Fruit fly (Drosophila melanogaster) whole organism, prepupa: ENCODE measurements around the gene arg.

Experiments
- Blimp-1 ChIP-seq: fragments of 200-800 bp; sonication (Bioruptor generic); optimal IDR thresholded peaks from 3 replicates; lab custom pipeline; 2017; ENCODE audit warnings: missing biosample characterization, missing genetic modification characterization, mild to moderate bottlenecking, moderate library complexity, missing genetic modification reagents
- CG10631 ChIP-seq: fragments of 200-800 bp; sonication (Bioruptor generic); optimal IDR thresholded peaks from 2 replicates; lab custom pipeline; 2016; ENCODE audit warnings: missing biosample characterization, missing genetic modification characterization
- CG11294 ChIP-seq: fragments of 200-800 bp; sonication (Bioruptor generic); IDR thresholded peaks from 2 replicates; pipeline ENCODE4 v1.3.6; 2022; ENCODE audit warnings: missing biosample characterization, missing genetic modification characterization
- CG11762 ChIP-seq: fragments of 200-800 bp; sonication (Bioruptor generic); optimal IDR thresholded peaks from 3 replicates; lab custom pipeline; 2016; ENCODE audit warnings: missing biosample characterization, missing genetic modification characterization; ENCODE audit not compliant: insufficient read depth
- CG11902 ChIP-seq: fragments of 200-800 bp; sonication (Bioruptor generic); optimal IDR thresholded peaks from 3 replicates; lab custom pipeline; 2016; ENCODE audit warnings: missing biosample characterization, missing genetic modification characterization
- CG15336 ChIP-seq: fragments of 200-800 bp; sonication (Bioruptor generic); IDR thresholded peaks from 2 replicates; pipeline ENCODE4 v1.3.6; 2022; ENCODE audit warnings: missing biosample characterization, missing genetic modification characterization
- CG1621 ChIP-seq: fragments of 200-800 bp; sonication (Bioruptor generic); optimal IDR thresholded peaks from 3 replicates; lab custom pipeline; 2018; ENCODE audit warnings: missing biosample characterization, mild to moderate bottlenecking, missing genetic modification characterization
- CG16779 ChIP-seq: fragments of 200-800 bp; sonication (Bioruptor generic); optimal IDR thresholded peaks from 3 replicates; lab custom pipeline; 2017; ENCODE audit warnings: missing biosample characterization, mild to moderate bottlenecking, missing genetic modification characterization
- CG3032 ChIP-seq: fragments of 200-800 bp; optimal IDR thresholded peaks from 2 replicates; lab custom pipeline; 2019; ENCODE audit warnings: missing biosample characterization, mild to moderate bottlenecking, missing genetic modification characterization, moderate library complexity
- CG31627 ChIP-seq: fragments of 200-800 bp; sonication (Bioruptor generic); optimal IDR thresholded peaks from 3 replicates; lab custom pipeline; 2016; ENCODE audit warnings: missing biosample characterization, missing genetic modification characterization
- CG32006 ChIP-seq: fragments of 200-800 bp; sonication (Bioruptor generic); optimal IDR thresholded peaks from 3 replicates; lab custom pipeline; 2017; ENCODE audit warnings: missing biosample characterization, mild to moderate bottlenecking, missing genetic modification characterization
- CG3919 ChIP-seq: fragments of 200-800 bp; sonication (Bioruptor generic); optimal IDR thresholded peaks from 3 replicates; lab custom pipeline; 2016; ENCODE audit warnings: missing biosample characterization, missing genetic modification characterization
- CG6163 ChIP-seq: fragments of 200-800 bp; sonication (Bioruptor generic); IDR thresholded peaks from 3 replicates; pipeline ENCODE4 v1.3.6; 2022; ENCODE audit warnings: missing biosample characterization, missing genetic modification characterization
- CG6276 ChIP-seq: fragments of 200-800 bp; sonication (Bioruptor generic); optimal IDR thresholded peaks from 2 replicates; lab custom pipeline; 2017; ENCODE audit warnings: missing biosample characterization, mild to moderate bottlenecking, missing genetic modification characterization
- CG6792 ChIP-seq: fragments of 200-800 bp; sonication (Bioruptor generic); optimal IDR thresholded peaks from 3 replicates; lab custom pipeline; 2016; ENCODE audit warnings: missing biosample characterization, missing genetic modification characterization
- CG6808 ChIP-seq: fragments of 200-800 bp; sonication (Bioruptor generic); optimal IDR thresholded peaks from 3 replicates; lab custom pipeline; 2017; ENCODE audit warnings: missing biosample characterization, missing genetic modification characterization, mild to moderate bottlenecking, moderate library complexity, missing genetic modification reagents
- CG8119 ChIP-seq: fragments of 200-800 bp; sonication (Bioruptor generic); IDR thresholded peaks from 3 replicates; pipeline ENCODE4 v1.3.6; 2022; ENCODE audit warnings: missing biosample characterization, missing genetic modification characterization
- CG8632 ChIP-seq: fragments of 200-800 bp; sonication (Bioruptor generic); optimal IDR thresholded peaks from 3 replicates; lab custom pipeline; 2016; ENCODE audit warnings: missing biosample characterization, missing genetic modification characterization
- CG9139 ChIP-seq: fragments of 200-800 bp; sonication (Bioruptor generic); optimal IDR thresholded peaks from 3 replicates; lab custom pipeline; 2017; ENCODE audit warnings: missing biosample characterization, mild to moderate bottlenecking, missing genetic modification characterization
- Eip75B ChIP-seq: fragments of 200-800 bp; sonication (Bioruptor generic); optimal IDR thresholded peaks from 3 replicates; lab custom pipeline; 2016; ENCODE audit warnings: missing biosample characterization, missing genetic modification characterization
- Eip78C ChIP-seq: fragments of 200-800 bp; sonication (Bioruptor generic); peaks from one replicate; lab custom pipeline; 2016; ENCODE audit warnings: missing biosample characterization, missing genetic modification characterization
- Eip93F ChIP-seq: fragments of 200-800 bp; sonication (Bioruptor generic); optimal IDR thresholded peaks from 2 replicates; lab custom pipeline; 2016; ENCODE audit warnings: missing biosample characterization, mild to moderate bottlenecking, missing genetic modification characterization
- Ets21C ChIP-seq: fragments of 200-800 bp; sonication (Bioruptor generic); optimal IDR thresholded peaks from 3 replicates; lab custom pipeline; 2016; ENCODE audit warnings: missing biosample characterization, missing genetic modification characterization
- Ets96B ChIP-seq: fragments of 200-800 bp; optimal IDR thresholded peaks from 2 replicates; lab custom pipeline; 2019; ENCODE audit warnings: missing biosample characterization, mild to moderate bottlenecking, missing genetic modification characterization, moderate library complexity
- Gug ChIP-seq: fragments of 200-800 bp; sonication (Bioruptor generic); IDR thresholded peaks from 2 replicates; pipeline ENCODE4 v1.3.6; 2022; ENCODE audit warnings: missing biosample characterization, missing genetic modification characterization
- Hr38 ChIP-seq: sonication (Bioruptor generic); optimal IDR thresholded peaks from 2 replicates; lab custom pipeline; 2016; ENCODE audit warnings: missing biosample characterization, missing genetic modification characterization
- Hr4 ChIP-seq: fragments of 200-800 bp; sonication (Bioruptor generic); optimal IDR thresholded peaks from 3 replicates; lab custom pipeline; 2016; ENCODE audit warnings: missing biosample characterization, missing genetic modification characterization
- Lpt ChIP-seq: fragments of 200-800 bp; sonication (Bioruptor generic); optimal IDR thresholded peaks from 3 replicates; lab custom pipeline; 2016; ENCODE audit warnings: missing biosample characterization, missing genetic modification characterization
- Met ChIP-seq: fragments of 200-800 bp; sonication (Bioruptor generic); optimal IDR thresholded peaks from 3 replicates; lab custom pipeline; 2016; ENCODE audit warnings: missing biosample characterization, missing genetic modification characterization
- Sox14 ChIP-seq: fragments of 200-800 bp; sonication (Bioruptor generic); optimal IDR thresholded peaks from 3 replicates; lab custom pipeline; 2016; ENCODE audit warnings: missing biosample characterization, missing genetic modification characterization
- Sox15 ChIP-seq: fragments of 200-800 bp; sonication (Bioruptor generic); optimal IDR thresholded peaks from 3 replicates; lab custom pipeline; 2016; ENCODE audit warnings: missing biosample characterization, missing genetic modification characterization
- achi ChIP-seq: fragments of 200-800 bp; sonication (Bioruptor generic); optimal IDR thresholded peaks from 3 replicates; lab custom pipeline; 2016; ENCODE audit warnings: missing biosample characterization, missing genetic modification characterization
- acj6 ChIP-seq: fragments of 200-800 bp; sonication (Bioruptor generic); optimal IDR thresholded peaks from 3 replicates; lab custom pipeline; 2016; ENCODE audit warnings: missing biosample characterization, missing genetic modification characterization
- eg ChIP-seq: fragments of 200-800 bp; sonication (Bioruptor generic); IDR thresholded peaks from 3 replicates; pipeline ENCODE4 v1.3.6; 2022; ENCODE audit warnings: missing biosample characterization, missing genetic modification characterization
- esn ChIP-seq: fragments of 200-800 bp; sonication (Bioruptor generic); optimal IDR thresholded peaks from 2 replicates; lab custom pipeline; 2016; ENCODE audit warnings: missing biosample characterization, mild to moderate bottlenecking, missing genetic modification characterization, moderate library complexity
- fd59A ChIP-seq: fragments of 200-800 bp; sonication (Bioruptor generic); optimal IDR thresholded peaks from 2 replicates; lab custom pipeline; 2017; ENCODE audit warnings: missing biosample characterization, mild to moderate bottlenecking, missing genetic modification characterization, missing genetic modification reagents
- fd85E ChIP-seq: fragments of 200-800 bp; sonication (Bioruptor generic); optimal IDR thresholded peaks from 3 replicates; lab custom pipeline; 2016; ENCODE audit warnings: missing biosample characterization, missing genetic modification characterization
- fkh ChIP-seq: fragments of 200-800 bp; sonication (Bioruptor generic); optimal IDR thresholded peaks from 3 replicates; lab custom pipeline; 2017; ENCODE audit warnings: missing biosample characterization, mild to moderate bottlenecking, missing genetic modification characterization, moderate library complexity
- net ChIP-seq: fragments of 200-800 bp; sonication (Bioruptor generic); optimal IDR thresholded peaks from 3 replicates; lab custom pipeline; 2016; ENCODE audit warnings: missing biosample characterization, missing genetic modification characterization
- pdm3 ChIP-seq: fragments of 200-800 bp; sonication (Bioruptor generic); optimal IDR thresholded peaks from 3 replicates; lab custom pipeline; 2016; ENCODE audit warnings: missing biosample characterization, missing genetic modification characterization
- salr ChIP-seq, 2 experiments: fragments of 200-800 bp; sonication (Bioruptor generic); optimal IDR thresholded peaks; 3 replicates each; lab custom pipeline; 2016 to 2018; ENCODE audit warnings: missing biosample characterization in 2 of 2, missing genetic modification characterization in 2 of 2, mild to moderate bottlenecking in 1 of 2
- spab ChIP-seq: fragments of 200-800 bp; sonication (Bioruptor generic); optimal IDR thresholded peaks from 2 replicates; lab custom pipeline; 2017; ENCODE audit warnings: missing biosample characterization, mild to moderate bottlenecking, missing genetic modification characterization, missing genetic modification reagents
- ss ChIP-seq, 2 experiments: fragments of 200-800 bp; sonication (Bioruptor generic); optimal IDR thresholded peaks; 2 replicates in 1 of 2; 3 replicates in 1 of 2; lab custom pipeline; 2017 to 2018; ENCODE audit warnings: mild to moderate bottlenecking in 2 of 2, missing biosample characterization in 2 of 2, missing genetic modification characterization in 2 of 2, moderate library complexity in 1 of 2
- svp ChIP-seq: fragments of 200-800 bp; sonication (Bioruptor generic); peaks from one replicate; lab custom pipeline; 2016; ENCODE audit warnings: missing biosample characterization, missing genetic modification characterization
- topi ChIP-seq: fragments of 200-800 bp; sonication (Bioruptor generic); optimal IDR thresholded peaks from 3 replicates; lab custom pipeline; 2016; ENCODE audit warnings: missing biosample characterization, missing genetic modification characterization
- vri ChIP-seq: fragments of 200-800 bp; sonication (Bioruptor generic); optimal IDR thresholded peaks from 3 replicates; lab custom pipeline; 2016; ENCODE audit warnings: missing biosample characterization, mild to moderate bottlenecking, missing genetic modification characterization

The arg gene

DNA sequence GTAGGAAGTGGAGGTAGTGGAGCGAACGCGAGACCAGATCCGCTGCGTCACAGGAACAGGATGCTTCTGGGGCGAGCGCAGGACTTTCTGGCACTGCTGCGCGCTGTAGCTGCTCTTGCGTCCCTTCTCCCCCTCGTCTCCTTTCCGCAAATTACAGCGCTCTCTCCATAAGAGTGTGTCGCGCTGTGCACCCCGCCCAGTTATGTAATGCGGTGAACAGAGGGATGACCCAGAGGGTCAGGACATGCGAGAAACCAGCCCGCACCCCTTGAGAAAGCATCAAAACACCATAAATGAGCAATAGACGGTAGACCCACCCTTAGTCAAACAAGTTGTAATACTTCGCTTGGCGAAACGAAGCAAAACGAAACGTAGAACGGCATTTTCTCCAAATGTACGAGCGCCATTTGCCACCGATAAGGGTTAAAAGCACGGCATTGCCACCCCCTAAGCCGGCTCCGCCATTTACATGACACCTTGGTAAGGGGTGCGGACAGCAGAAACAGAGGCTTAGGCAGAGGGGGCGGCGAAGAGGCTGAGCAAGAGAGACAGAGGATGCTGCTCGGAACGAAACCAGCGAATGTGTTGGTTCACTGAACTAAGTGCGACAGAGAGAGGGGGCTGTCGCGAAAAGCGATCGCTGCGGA is 11.1 kb downstream of the arg start:
- TF ChIP-seq Eip78C (GFP tag; lab: Kevin White, UChicago) (peak; percentile 50), CG11762 (GFP tag; lab: Kevin White, UChicago) (no peak), eg (GFP tag; lab: Robert Waterston, UW) (no peak), ss (GFP tag; optimal IDR thresholded peaks at IDR 0.05; lab: Kevin White, UChicago) (peak in 1 of 2 experiments; percentile 7), vri (peak; percentile 12), CG6163 (no peak), CG6276 (no peak)

- TF ChIP-seq topi = no peak
- peak; percentile 23 for TF ChIP-seq Eip78C (GFP tag; lab: Kevin White, UChicago)
These were observed 12.4 kb downstream of the arg start for dm6 chrX:521683-522082.

DNA sequence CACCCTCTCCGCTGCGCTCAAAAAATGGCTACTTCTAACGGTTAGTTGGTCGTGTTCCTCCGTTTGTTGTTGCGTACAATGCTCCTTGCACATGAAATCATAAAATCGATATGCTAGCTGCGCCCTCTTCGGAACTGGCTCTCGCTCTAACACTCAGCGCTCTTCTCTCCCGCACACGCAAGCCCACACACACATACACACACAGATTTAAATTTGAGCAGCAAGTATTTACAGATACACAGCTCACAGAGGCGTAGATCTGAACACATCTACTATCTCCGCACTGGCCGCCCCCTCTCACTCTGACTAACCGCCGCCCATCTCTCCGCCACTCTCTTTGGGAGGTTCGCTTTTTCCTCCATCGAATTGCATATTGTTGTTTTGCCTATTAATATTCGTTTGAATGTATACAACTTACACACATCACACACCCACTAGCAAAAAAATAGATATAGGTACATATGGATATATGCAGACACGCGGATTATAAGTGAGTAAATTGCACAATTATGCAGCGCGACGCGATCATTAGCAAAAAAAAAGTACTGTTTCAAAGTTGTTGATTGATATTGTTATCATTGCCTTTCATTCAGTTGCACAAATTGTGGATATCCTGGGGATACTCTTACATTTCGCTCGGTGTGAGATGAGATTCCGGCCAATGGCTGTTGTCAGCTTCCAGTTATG is 13.3 kb downstream of the arg start:
- peak; percentile 74 for TF ChIP-seq CG6792
- peak; percentile 70 for TF ChIP-seq pdm3 (GFP tag; lab: Kevin White, UChicago)
- peak; percentile 59 for TF ChIP-seq Sox15 (GFP tag; lab: Kevin White, UChicago)
- peak; percentile 16 for TF ChIP-seq Eip93F (GFP tag; lab: Kevin White, UChicago)
- no peak for TF ChIP-seq Gug (GFP tag; lab: Robert Waterston, UW)
- TF ChIP-seq salr (GFP tag; optimal IDR thresholded peaks at IDR 0.05; lab: Kevin White, UChicago) = peak; percentile 38 to 41
- TF ChIP-seq Hr38 (GFP tag; lab: Kevin White, UChicago) = peak; percentile 59
- TF ChIP-seq CG8632 (GFP tag; lab: Kevin White, UChicago) = peak; percentile 60
- TF ChIP-seq Blimp-1 (GFP tag; lab: Kevin White, UChicago) = no peak
- TF ChIP-seq Eip78C (GFP tag; lab: Kevin White, UChicago) = peak; percentile 51
- TF ChIP-seq Eip75B (GFP tag; lab: Kevin White, UChicago) = peak; percentile 59
- peak; percentile 61 for TF ChIP-seq achi (GFP tag; lab: Kevin White, UChicago)
- peak; percentile 56 for TF ChIP-seq CG6808 (GFP tag; lab: Kevin White, UChicago)
- peak; percentile 55; the same call in 1 of the 3 replicates for TF ChIP-seq CG8119 (GFP tag; lab: Robert Waterston, UW)
- peak; percentile 81 for TF ChIP-seq esn (GFP tag; lab: Kevin White, UChicago)
- no peak for TF ChIP-seq fd85E (GFP tag; lab: Kevin White, UChicago)
- peak; percentile 91 for TF ChIP-seq svp
- TF ChIP-seq CG32006 (GFP tag; lab: Kevin White, UChicago) = peak; percentile 53
- TF ChIP-seq spab (GFP tag; lab: Kevin White, UChicago) = peak; percentile 13
- peak; percentile 65 for TF ChIP-seq net (GFP tag; lab: Kevin White, UChicago)
- peak; percentile 25 for TF ChIP-seq CG10631 (GFP tag; lab: Kevin White, UChicago)
- peak; percentile 91 for TF ChIP-seq fkh
- peak; percentile 47 for TF ChIP-seq CG6276
- TF ChIP-seq CG11902 (GFP tag; lab: Kevin White, UChicago) = peak; percentile 51
- TF ChIP-seq CG9139 = no peak
- peak; percentile 62 for TF ChIP-seq Hr4 (GFP tag; lab: Kevin White, UChicago)
- peak; percentile 82 for TF ChIP-seq CG3919 (GFP tag; lab: Kevin White, UChicago)
- peak; percentile 67 for TF ChIP-seq Ets21C (GFP tag; lab: Kevin White, UChicago)
- TF ChIP-seq CG3032 (tag; lab: Kevin White, UChicago) = peak; percentile 43
- peak; percentile 48 for TF ChIP-seq Ets96B (tag; lab: Kevin White, UChicago)
- peak; percentile 9 for TF ChIP-seq CG16779 (tag; lab: Kevin White, UChicago)
- TF ChIP-seq CG1621 (tag; lab: Kevin White, UChicago) = peak; percentile 77
- TF ChIP-seq Lpt (GFP tag; lab: Kevin White, UChicago) = peak; percentile 82
- TF ChIP-seq CG31627 (GFP tag; lab: Kevin White, UChicago) = peak; percentile 84
- TF ChIP-seq fd59A (GFP tag; lab: Kevin White, UChicago) = peak; percentile 52
- peak; percentile 80 for TF ChIP-seq Met (GFP tag; lab: Kevin White, UChicago)
- TF ChIP-seq Sox14 (GFP tag; lab: Kevin White, UChicago) = peak; percentile 75
- peak; percentile 47 to 59 for TF ChIP-seq ss (GFP tag; optimal IDR thresholded peaks at IDR 0.05; lab: Kevin White, UChicago)
- TF ChIP-seq CG15336 = peak; percentile 45
- peak; percentile 73 for TF ChIP-seq acj6 (GFP tag; lab: Kevin White, UChicago)
- TF ChIP-seq CG6163 = peak; percentile 86
- TF ChIP-seq CG11294 (GFP tag; lab: Robert Waterston, UW) = peak; percentile 56; the same call in 1 of the 2 replicates
